Worm (Caenorhabditis elegans) whole organism, L1 larva: ENCODE measurements around the gene Y39A1A.10.

Source experiments
- ceh-88 ChIP-seq: fragments of 200-800 bp; sonication (Bioruptor generic); IDR thresholded peaks from 2 replicates; pipeline ENCODE4 v1.3.6; 2022; ENCODE audit warnings: missing genetic modification characterization, missing compliant biosample characterization
- ceh-90 ChIP-seq: sonication (generic microtip); optimal IDR thresholded peaks from 2 replicates; lab custom pipeline; 2016; ENCODE audit warnings: missing genetic modification characterization, missing compliant biosample characterization
- egl-13 ChIP-seq: sonication (generic microtip); optimal IDR thresholded peaks from 2 replicates; lab custom pipeline; 2016; ENCODE audit warnings: missing genotype, missing genetic modification reagents, missing genetic modification characterization, missing compliant biosample characterization
- egl-27 ChIP-seq, 2 experiments: fragments of 150-350 bp in 1 of 2; sonication (generic microtip); optimal IDR thresholded peaks; 3 replicates each; lab custom pipeline; 2017 to 2018; ENCODE audit warnings: missing biosample characterization in 2 of 2, missing genetic modification characterization in 2 of 2, missing genetic modification reagents in 2 of 2
- lin-13 ChIP-seq: fragments of 150-350 bp; optimal IDR thresholded peaks from 2 replicates; lab custom pipeline; 2014; ENCODE audit warnings: missing biosample characterization, missing genetic modification reagents, missing genetic modification characterization
- lir-3 ChIP-seq: sonication (generic microtip); optimal IDR thresholded peaks from 2 replicates; lab custom pipeline; 2016; ENCODE audit warnings: mild to moderate bottlenecking, missing genetic modification characterization, moderate library complexity, missing compliant biosample characterization; ENCODE audit not compliant: poor library complexity
- mef-2 ChIP-seq: fragments of 150-350 bp; optimal IDR thresholded peaks from 2 replicates; lab custom pipeline; 2014; ENCODE audit warnings: missing biosample characterization, missing genetic modification characterization
- nhr-20 ChIP-seq: sonication (generic microtip); optimal IDR thresholded peaks from 2 replicates; lab custom pipeline; 2016; ENCODE audit warnings: mild to moderate bottlenecking, missing genetic modification characterization, missing compliant biosample characterization
- nhr-84 ChIP-seq: sonication (generic microtip); optimal IDR thresholded peaks from 2 replicates; lab custom pipeline; 2017; ENCODE audit warnings: missing biosample characterization, missing genetic modification characterization
- pag-3 ChIP-seq: sonication (generic microtip); optimal IDR thresholded peaks from 2 replicates; lab custom pipeline; 2017; ENCODE audit warnings: missing genetic modification characterization, mild to moderate bottlenecking, missing compliant biosample characterization, antibody characterized with exemption, borderline replicate concordance; ENCODE audit not compliant: insufficient read depth
- skn-1 ChIP-seq: fragments of 150-350 bp; optimal IDR thresholded peaks from 2 replicates; lab custom pipeline; 2014; ENCODE audit warnings: missing biosample characterization, missing genetic modification characterization
- sox-4 ChIP-seq: sonication (generic microtip); optimal IDR thresholded peaks from 2 replicates; lab custom pipeline; 2016; ENCODE audit warnings: missing genetic modification characterization, missing compliant biosample characterization
- tlp-1 ChIP-seq: fragments of 150-350 bp; optimal IDR thresholded peaks from 2 replicates; lab custom pipeline; 2014; ENCODE audit warnings: missing biosample characterization, missing genetic modification characterization
- unc-86 ChIP-seq: sonication (generic microtip); optimal IDR thresholded peaks from 2 replicates; lab custom pipeline; 2016; ENCODE audit warnings: missing genetic modification characterization, missing compliant biosample characterization
- ztf-4 ChIP-seq: fragments of 150-350 bp; optimal IDR thresholded peaks from 2 replicates; lab custom pipeline; 2014; ENCODE audit warnings: missing biosample characterization, missing genetic modification characterization

Y39A1A.10 gene

DNA sequence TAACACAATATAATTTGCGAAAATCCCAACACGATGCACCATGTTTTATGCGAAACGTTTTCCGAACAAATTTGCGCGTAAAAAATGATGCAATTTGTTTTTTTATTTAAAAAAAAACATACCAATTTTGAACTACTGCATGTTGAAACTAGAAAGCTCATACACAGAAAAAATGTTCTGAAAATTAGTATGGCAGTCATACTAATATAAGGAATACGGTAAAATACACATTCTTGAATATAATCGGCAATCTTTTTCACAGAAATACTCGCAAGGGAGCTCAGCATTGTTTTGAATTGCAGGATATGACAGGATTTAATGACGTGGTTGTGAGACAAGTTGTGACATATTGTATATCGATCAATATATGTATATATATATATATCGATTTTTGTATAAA lies 46.4 kb downstream of the Y39A1A.10 start, which contains the start of gene Y39A1A.16:
Gene Y39A1A.16 (plus strand): TSS at position 301 of the 400 bp plus-strand sequence.
- TF ChIP-seq ztf-4 (tag; lab: Kevin White, UChicago) (no peak), nhr-84 (no peak), egl-13 (tag; lab: Kevin White, UChicago) (no peak), skn-1 (tag; lab: Kevin White, UChicago) (no peak), sox-4 (tag; lab: Kevin White, UChicago) (no peak), mef-2 (no peak), tlp-1 (tag; lab: Kevin White, UChicago) (no peak), egl-27 (tag; optimal IDR thresholded peaks at IDR 0.05; lab: Kevin White, UChicago) (no peak), pag-3 (tag; lab: Kevin White, UChicago) (no peak), lin-13 (GFP tag; lab: Kevin White, UChicago) (no peak), nhr-20 (tag; lab: Kevin White, UChicago) (no peak), unc-86 (no peak), ceh-88 (no peak), ceh-90 (tag; lab: Kevin White, UChicago) (no peak), lir-3 (no peak)
